Worm (Caenorhabditis elegans) whole organism, L3 larva: ENCODE data around the gene madf-1.

ENCODE experiments used
- R02D3.7 ChIP-seq: fragments of 150-350 bp; optimal IDR thresholded peaks from 2 replicates; lab custom pipeline; 2014; ENCODE audit warnings: missing biosample characterization, missing genetic modification characterization
- aly-2 ChIP-seq: fragments of 150-350 bp; optimal IDR thresholded peaks from 2 replicates; lab custom pipeline; 2014; ENCODE audit warnings: missing biosample characterization, missing genetic modification characterization
- ceh-16 ChIP-seq: sonication (generic microtip); optimal IDR thresholded peaks from 2 replicates; lab custom pipeline; 2017; ENCODE audit warnings: missing biosample characterization, missing genetic modification characterization
- ceh-28 ChIP-seq: fragments of 150-350 bp; optimal IDR thresholded peaks from 2 replicates; lab custom pipeline; 2014; ENCODE audit warnings: missing biosample characterization, missing genetic modification reagents, missing genetic modification characterization
- ceh-82 ChIP-seq: fragments of 150-350 bp; optimal IDR thresholded peaks from 2 replicates; lab custom pipeline; 2014; ENCODE audit warnings: missing biosample characterization, missing genetic modification characterization
- ceh-9 ChIP-seq: sonication (generic microtip); optimal IDR thresholded peaks from 2 replicates; lab custom pipeline; 2018; ENCODE audit warnings: missing biosample characterization, missing genetic modification characterization
- daf-12 ChIP-seq: fragments of 150-350 bp; optimal IDR thresholded peaks from 2 replicates; lab custom pipeline; 2014; ENCODE audit warnings: missing biosample characterization, missing genetic modification reagents, missing genetic modification characterization
- egl-5 ChIP-seq: fragments of 150-350 bp; optimal IDR thresholded peaks from 2 replicates; lab custom pipeline; 2017; ENCODE audit warnings: missing biosample characterization, missing genetic modification reagents, missing genetic modification characterization, inconsistent platforms
- elt-3 ChIP-seq, 3 experiments: fragments of 150-350 bp in 1 of 3; sonication (generic microtip) in 2 of 3; optimal IDR thresholded peaks; 2 replicates in 2 of 3; 4 replicates in 1 of 3; lab custom pipeline; 2014 to 2017; ENCODE audit warnings: missing biosample characterization in 3 of 3, missing genetic modification characterization in 3 of 3
- fkh-10 ChIP-seq: sonication (generic microtip); optimal IDR thresholded peaks from 2 replicates; lab custom pipeline; 2017; ENCODE audit warnings: missing biosample characterization, missing genetic modification reagents, missing genetic modification characterization
- fkh-2 ChIP-seq: fragments of 150-350 bp; optimal IDR thresholded peaks from 2 replicates; lab custom pipeline; 2014; ENCODE audit warnings: missing biosample characterization, missing genetic modification reagents, missing genetic modification characterization
- fos-1 ChIP-seq: fragments of 150-350 bp; optimal IDR thresholded peaks from 2 replicates; lab custom pipeline; 2014; ENCODE audit warnings: missing biosample characterization, missing genetic modification characterization
- hmg-11 ChIP-seq: sonication (generic microtip); optimal IDR thresholded peaks from 2 replicates; lab custom pipeline; 2016; ENCODE audit warnings: missing genetic modification characterization, missing compliant biosample characterization
- lin-15B ChIP-seq: fragments of 150-350 bp; optimal IDR thresholded peaks from 2 replicates; lab custom pipeline; 2014; ENCODE audit warnings: missing biosample characterization, missing genetic modification characterization
- lin-39 ChIP-seq: fragments of 150-350 bp; optimal IDR thresholded peaks from 2 replicates; lab custom pipeline; 2018; ENCODE audit warnings: missing biosample characterization, missing genetic modification reagents, missing genetic modification characterization
- lsy-12 ChIP-seq: sonication (generic microtip); optimal IDR thresholded peaks from 2 replicates; lab custom pipeline; 2016; ENCODE audit warnings: mild to moderate bottlenecking, missing genetic modification characterization, missing compliant biosample characterization
- mdl-1 ChIP-seq: fragments of 150-350 bp; optimal IDR thresholded peaks from 2 replicates; lab custom pipeline; 2014; ENCODE audit warnings: missing biosample characterization, missing genetic modification characterization
- mml-1 ChIP-seq: fragments of 150-350 bp; sonication (generic microtip); optimal IDR thresholded peaks from 3 replicates; lab custom pipeline; 2014; ENCODE audit warnings: missing biosample characterization, missing genetic modification characterization
- nfya-1 ChIP-seq: sonication (generic microtip); optimal IDR thresholded peaks from 2 replicates; lab custom pipeline; 2017; ENCODE audit warnings: missing genetic modification characterization, mild to moderate bottlenecking, missing compliant biosample characterization, antibody characterized with exemption, moderate library complexity; ENCODE audit not compliant: insufficient read depth
- nhr-11 ChIP-seq: fragments of 150-350 bp; optimal IDR thresholded peaks from 2 replicates; lab custom pipeline; 2014; ENCODE audit warnings: missing biosample characterization, missing genetic modification characterization
- nhr-12 ChIP-seq: fragments of 150-350 bp; optimal IDR thresholded peaks from 2 replicates; lab custom pipeline; 2014; ENCODE audit warnings: missing biosample characterization, missing genetic modification characterization
- nhr-237 ChIP-seq: fragments of 150-350 bp; optimal IDR thresholded peaks from 2 replicates; lab custom pipeline; 2014; ENCODE audit warnings: missing biosample characterization, missing genetic modification characterization
- nhr-25 ChIP-seq: sonication (generic microtip); optimal IDR thresholded peaks from 2 replicates; lab custom pipeline; 2017; ENCODE audit warnings: missing biosample characterization, missing genetic modification characterization
- nhr-43 ChIP-seq: sonication (generic microtip); optimal IDR thresholded peaks from 2 replicates; lab custom pipeline; 2016; ENCODE audit warnings: mild to moderate bottlenecking, missing genetic modification characterization, missing compliant biosample characterization; ENCODE audit not compliant: poor library complexity, severe bottlenecking
- nhr-67 ChIP-seq: fragments of 150-350 bp; optimal IDR thresholded peaks from 2 replicates; lab custom pipeline; 2014; ENCODE audit warnings: missing biosample characterization, missing genetic modification characterization
- nhr-76 ChIP-seq: fragments of 150-350 bp; sonication (generic microtip); optimal IDR thresholded peaks from 5 replicates; lab custom pipeline; 2014; ENCODE audit warnings: missing biosample characterization, missing genetic modification characterization
- nhr-77 ChIP-seq: fragments of 150-350 bp; optimal IDR thresholded peaks from 2 replicates; lab custom pipeline; 2014; ENCODE audit warnings: missing biosample characterization, missing genetic modification characterization
- pha-4 ChIP-seq: fragments of 150-350 bp; optimal IDR thresholded peaks from 2 replicates; lab custom pipeline; 2014; ENCODE audit warnings: missing biosample characterization, missing genetic modification reagents, missing genetic modification characterization
- pqm-1 ChIP-seq: fragments of 150-350 bp; optimal IDR thresholded peaks from 2 replicates; lab custom pipeline; 2017; ENCODE audit warnings: missing biosample characterization, missing genetic modification characterization, inconsistent platforms
- skn-1 ChIP-seq: fragments of 150-350 bp; optimal IDR thresholded peaks from 2 replicates; lab custom pipeline; 2014; ENCODE audit warnings: missing biosample characterization, missing genetic modification characterization
- snpc-4 ChIP-seq: fragments of 150-350 bp; optimal IDR thresholded peaks from 2 replicates; lab custom pipeline; 2014; ENCODE audit warnings: missing biosample characterization, missing genetic modification characterization
- tbx-2 ChIP-seq: sonication (generic microtip); optimal IDR thresholded peaks from 2 replicates; lab custom pipeline; 2016; ENCODE audit warnings: mild to moderate bottlenecking, missing genetic modification characterization, missing compliant biosample characterization
- unc-39 ChIP-seq: sonication (generic microtip); optimal IDR thresholded peaks from 4 replicates; lab custom pipeline; 2017; ENCODE audit warnings: missing biosample characterization, missing genetic modification characterization
- unc-62 ChIP-seq: fragments of 150-350 bp; sonication (generic microtip); optimal IDR thresholded peaks from 4 replicates; lab custom pipeline; 2014; ENCODE audit warnings: missing biosample characterization, missing genetic modification reagents, missing genetic modification characterization

The madf-1 gene

ce11 chrIV:854357-855269, 22.9 kb upstream of the madf-1 start, which contains the start of the genes lem-4 and Y55F3BR.11 (continued):
- TF ChIP-seq elt-3 (tag; optimal IDR thresholded peaks at IDR 0.05; lab: Kevin White, UChicago) (no peak), nhr-12 (tag; lab: Kevin White, UChicago) (no peak), nhr-43 (no peak), fos-1 (tag; lab: Kevin White, UChicago) (no peak), nhr-67 (tag; lab: Kevin White, UChicago) (no peak), ceh-82 (peak; percentile 9), pqm-1 (peak; percentile 99), nhr-77 (tag; lab: Kevin White, UChicago) (no peak), unc-39 (no peak), nhr-76 (tag; lab: Kevin White, UChicago) (no peak), nhr-25 (tag; lab: Kevin White, UChicago) (peak; percentile 38), pha-4 (tag; lab: Kevin White, UChicago) (peak; percentile 60), daf-12 (no peak), lsy-12 (tag; lab: Kevin White, UChicago) (no peak)
- TF ChIP-seq, all 47 proteins: peak for 13

ce11 chrIV:848956-849355, 17.3 kb upstream of the madf-1 start:
- TF ChIP-seq ceh-28, result peak; percentile 99

ce11 chrIV:848207-848606, 16.5 kb upstream of the madf-1 start:
- TF ChIP-seq ceh-9 (tag; lab: Kevin White, UChicago) (no peak), ceh-28 (peak; percentile 77)

- TF ChIP-seq pha-4 (tag; lab: Kevin White, UChicago) (no peak), hmg-11 (no peak), snpc-4 (tag; lab: Kevin White, UChicago) (no peak), skn-1 (tag; lab: Kevin White, UChicago) (no peak), nhr-11 (tag; lab: Kevin White, UChicago) (no peak), nhr-237 (tag; lab: Kevin White, UChicago) (no peak), fkh-10 (GFP tag; lab: Kevin White, UChicago) (no peak), fos-1 (tag; lab: Kevin White, UChicago) (no peak), tbx-2 (no peak), unc-39 (no peak), mml-1 (tag; lab: Kevin White, UChicago) (no peak), lin-39 (no peak), mdl-1 (tag; lab: Kevin White, UChicago) (no peak), ceh-16 (tag; lab: Kevin White, UChicago) (no peak), nhr-12 (tag; lab: Kevin White, UChicago) (no peak), aly-2 (tag; lab: Kevin White, UChicago) (no peak), fkh-2 (no peak), elt-3 (tag; optimal IDR thresholded peaks at IDR 0.05; lab: Kevin White, UChicago) (no peak), R02D3.7 (tag; lab: Kevin White, UChicago) (no peak), ceh-82 (no peak)
These were observed 13.5 kb upstream of the madf-1 start, which contains the start of gene lgc-33 for ce11 chrIV:845198-845597. Gene lgc-33 (plus strand): TSS chrIV:845498.

- TF ChIP-seq lin-15B (tag; lab: Kevin White, UChicago) (peak; percentile 19), pha-4 (tag; lab: Kevin White, UChicago) (peak; percentile 40), nhr-76 (tag; lab: Kevin White, UChicago) (no peak), mdl-1 (tag; lab: Kevin White, UChicago) (no peak), lin-39 (peak; percentile 13), egl-5 (tag; lab: Kevin White, UChicago) (no peak), fkh-2 (no peak), unc-62 (GFP tag; lab: Kevin White, UChicago) (no peak), tbx-2 (no peak), nfya-1 (peak; percentile 47), nhr-11 (tag; lab: Kevin White, UChicago) (no peak), nhr-237 (tag; lab: Kevin White, UChicago) (no peak), hmg-11 (peak; percentile 66), snpc-4 (tag; lab: Kevin White, UChicago) (peak; percentile 14), elt-3 (tag; optimal IDR thresholded peaks at IDR 0.05; lab: Kevin White, UChicago) (no peak)
These were observed 10.9 kb upstream of the madf-1 start for ce11 chrIV:842630-843029.
